Worm (Caenorhabditis elegans): ENCODE data around the gene math-14.
"Not testable (repeated sequence)": the region's sequence is repeated elsewhere in the genome, so short reads cannot be mapped to it uniquely, and the experiment has no call there.

Gene math-14

ce11 chrII:1850299-1850698 is 18.9 kb upstream of the math-14 start, which contains the start of gene fbxb-96:
Gene fbxb-96, minus strand, starts transcription at chrII:1850399.
- no peak for TF ChIP-seq ztf-29 (GFP tag; IDR thresholded peaks at IDR 0.05)
- no peak for TF ChIP-seq T22C8.4 (GFP tag; IDR thresholded peaks at IDR 0.05)
- no peak for TF ChIP-seq ztf-23 (GFP tag; IDR thresholded peaks at IDR 0.05)
- no peak for TF ChIP-seq tab-1 (GFP tag; IDR thresholded peaks at IDR 0.05)
- no peak for TF ChIP-seq klf-2 (GFP tag; conservative IDR thresholded peaks at IDR 0.05)

ce11 chrII:1850840-1851294 is 18.4 kb upstream of the math-14 start, which contains the start of gene C52E2.3:
Gene C52E2.3, plus strand, starts transcription at chrII:1851244.
- TF ChIP-seq med-1 (GFP tag; optimal IDR thresholded peaks at IDR 0.05; ENCODE audit: insufficient read depth) (no peak), T22C8.4 (GFP tag; IDR thresholded peaks at IDR 0.05) (no peak), cog-1 (tag; optimal IDR thresholded peaks at IDR 0.05) (no peak), ztf-23 (GFP tag; IDR thresholded peaks at IDR 0.05) (no peak), ztf-29 (GFP tag; IDR thresholded peaks at IDR 0.05) (no peak), ref-1 (GFP tag; conservative IDR thresholded peaks at IDR 0.05) (no peak), tab-1 (GFP tag; IDR thresholded peaks at IDR 0.05) (no peak), flt-1 (GFP tag; IDR thresholded peaks at IDR 0.05) (no peak), klf-2 (GFP tag; conservative IDR thresholded peaks at IDR 0.05) (no peak)

ce11 chrII:1851716-1852115 is 17.5 kb upstream of the math-14 start:
- no peak for TF ChIP-seq T22C8.4 (GFP tag; IDR thresholded peaks at IDR 0.05)

- no peak for TF ChIP-seq med-1 (GFP tag; optimal IDR thresholded peaks at IDR 0.05; ENCODE audit: insufficient read depth)
- no peak for TF ChIP-seq cog-1 (tag; optimal IDR thresholded peaks at IDR 0.05)
- TF ChIP-seq klf-2 (GFP tag; conservative IDR thresholded peaks at IDR 0.05), result no peak
- TF ChIP-seq T22C8.4 (GFP tag; IDR thresholded peaks at IDR 0.05), result no peak
- no peak for TF ChIP-seq ref-1 (GFP tag; conservative IDR thresholded peaks at IDR 0.05)
Observed at ce11 chrII:1852503-1852902, 16.7 kb upstream of the math-14 start, which contains the start of gene C52E2.2. Gene C52E2.2, plus strand, starts transcription at chrII:1852803.

ce11 chrII:1854094-1854493 is 15.1 kb upstream of the math-14 start, which contains the start of gene fbxb-95:
Gene fbxb-95, plus strand, starts transcription at chrII:1854394.
- TF ChIP-seq ztf-23 (GFP tag; IDR thresholded peaks at IDR 0.05); flt-1 (GFP tag; IDR thresholded peaks at IDR 0.05); ref-1 (GFP tag; conservative IDR thresholded peaks at IDR 0.05): not testable (repeated sequence)

ce11 chrII:1861285-1861793 is 7.9 kb upstream of the math-14 start, which contains the start of gene C16C4.18:
Gene C16C4.18, minus strand, starts transcription at chrII:1861335.
- not testable (repeated sequence) for TF ChIP-seq med-1 (GFP tag; optimal IDR thresholded peaks at IDR 0.05; ENCODE audit: insufficient read depth); ztf-29 (GFP tag; IDR thresholded peaks at IDR 0.05); ztf-23 (GFP tag; IDR thresholded peaks at IDR 0.05)

ce11 chrII:1862334-1862733 is 6.9 kb upstream of the math-14 start, which contains the start of gene fbxb-98:
Gene fbxb-98, plus strand, starts transcription at chrII:1862634.
- TF ChIP-seq ref-1 (GFP tag; conservative IDR thresholded peaks at IDR 0.05); klf-2 (GFP tag; conservative IDR thresholded peaks at IDR 0.05); tab-1 (GFP tag; IDR thresholded peaks at IDR 0.05): not testable (repeated sequence)

ce11 chrII:1864278-1864677 is 4.9 kb upstream of the math-14 start, which contains the start of gene C16C4.17:
Gene C16C4.17, plus strand, starts transcription at chrII:1864578.
- TF ChIP-seq cog-1 (tag; optimal IDR thresholded peaks at IDR 0.05) (no peak), klf-2 (GFP tag; conservative IDR thresholded peaks at IDR 0.05) (no peak), ztf-23 (GFP tag; IDR thresholded peaks at IDR 0.05) (no peak), ztf-29 (GFP tag; IDR thresholded peaks at IDR 0.05) (no peak), ref-1 (GFP tag; conservative IDR thresholded peaks at IDR 0.05) (no peak), T22C8.4 (GFP tag; IDR thresholded peaks at IDR 0.05) (no peak)

ce11 chrII:1865683-1866431 is 3.4 kb upstream of the math-14 start, which contains the start of gene math-15:
Gene math-15, plus strand, starts transcription at chrII:1866381.
- TF ChIP-seq T22C8.4 (GFP tag; IDR thresholded peaks at IDR 0.05) (no peak), cog-1 (tag; optimal IDR thresholded peaks at IDR 0.05) (no peak), ref-1 (GFP tag; conservative IDR thresholded peaks at IDR 0.05) (no peak), ztf-23 (GFP tag; IDR thresholded peaks at IDR 0.05) (no peak), klf-2 (GFP tag; conservative IDR thresholded peaks at IDR 0.05) (no peak), flt-1 (GFP tag; IDR thresholded peaks at IDR 0.05) (no peak), ztf-29 (GFP tag; IDR thresholded peaks at IDR 0.05) (no peak), med-1 (GFP tag; optimal IDR thresholded peaks at IDR 0.05; ENCODE audit: insufficient read depth) (no peak), tab-1 (GFP tag; IDR thresholded peaks at IDR 0.05) (no peak)

ce11 chrII:1870875-1871592 is 1.8 kb downstream of the math-14 start, which contains the start of gene math-10:
Gene math-10, plus strand, starts transcription at chrII:1871542.
- no peak for TF ChIP-seq ztf-23 (GFP tag; IDR thresholded peaks at IDR 0.05)
- TF ChIP-seq flt-1 (GFP tag; IDR thresholded peaks at IDR 0.05), result no peak
- TF ChIP-seq ref-1 (GFP tag; conservative IDR thresholded peaks at IDR 0.05), result no peak
- no peak for TF ChIP-seq ztf-29 (GFP tag; IDR thresholded peaks at IDR 0.05)
- no peak for TF ChIP-seq cog-1 (tag; optimal IDR thresholded peaks at IDR 0.05)
- no peak for TF ChIP-seq med-1 (GFP tag; optimal IDR thresholded peaks at IDR 0.05; ENCODE audit: insufficient read depth)
- no peak for TF ChIP-seq klf-2 (GFP tag; conservative IDR thresholded peaks at IDR 0.05)
- TF ChIP-seq tab-1 (GFP tag; IDR thresholded peaks at IDR 0.05), result no peak
- TF ChIP-seq T22C8.4 (GFP tag; IDR thresholded peaks at IDR 0.05), result no peak
